Fruit fly (Drosophila melanogaster): Measurements from ENCODE around the gene CG5984.

Gene CG5984

dm6 chr3R:27245401-27245757, 2.4 kb downstream of the CG5984 start:
- no peak for TF ChIP-seq h (optimal IDR thresholded peaks at IDR 0.05)
- no peak for TF ChIP-seq Sin3A (optimal IDR thresholded peaks at IDR 0.05)
- TF ChIP-seq ttk (optimal IDR thresholded peaks at IDR 0.05): no peak
- no peak for TF ChIP-seq psq (optimal IDR thresholded peaks at IDR 0.05)
- TF ChIP-seq Myc (optimal IDR thresholded peaks at IDR 0.05): no peak
- TF ChIP-seq insv (optimal IDR thresholded peaks at IDR 0.05): no peak

dm6 chr3R:27244742-27245400, 2.9 kb downstream of the CG5984 start, which contains the start of gene CG18766:
Gene CG18766, minus strand, starts transcription at chr3R:27245249.
- TF ChIP-seq insv (optimal IDR thresholded peaks at IDR 0.05) (no peak), psq (optimal IDR thresholded peaks at IDR 0.05) (no peak), ttk (optimal IDR thresholded peaks at IDR 0.05) (no peak), h (optimal IDR thresholded peaks at IDR 0.05) (no peak), Sin3A (optimal IDR thresholded peaks at IDR 0.05) (no peak), Myc (optimal IDR thresholded peaks at IDR 0.05) (no peak)

- TF ChIP-seq h (optimal IDR thresholded peaks at IDR 0.05) (no peak), insv (optimal IDR thresholded peaks at IDR 0.05) (no peak), Sin3A (optimal IDR thresholded peaks at IDR 0.05) (no peak)
These were observed 3.4 kb downstream of the CG5984 start for dm6 chr3R:27244412-27244741.

- TF ChIP-seq ttk (optimal IDR thresholded peaks at IDR 0.05): no peak
- TF ChIP-seq Sin3A (optimal IDR thresholded peaks at IDR 0.05): no peak
- TF ChIP-seq insv (optimal IDR thresholded peaks at IDR 0.05): no peak
- no peak for TF ChIP-seq psq (optimal IDR thresholded peaks at IDR 0.05)
- no peak for TF ChIP-seq h (optimal IDR thresholded peaks at IDR 0.05)
- TF ChIP-seq Myc (optimal IDR thresholded peaks at IDR 0.05): no peak
These were observed 6.8 kb downstream of the CG5984 start, which contains the start of gene CG17991 for dm6 chr3R:27240967-27241366. Gene CG17991, plus strand, starts transcription at chr3R:27241267.

- TF ChIP-seq ttk (optimal IDR thresholded peaks at IDR 0.05) (no peak), psq (optimal IDR thresholded peaks at IDR 0.05) (no peak), insv (optimal IDR thresholded peaks at IDR 0.05) (no peak), h (optimal IDR thresholded peaks at IDR 0.05) (no peak), Sin3A (optimal IDR thresholded peaks at IDR 0.05) (no peak), Myc (optimal IDR thresholded peaks at IDR 0.05) (no peak)
These were observed 9.1 kb downstream of the CG5984 start, which contains the start of the genes CG31064 and PolA2 for dm6 chr3R:27238438-27239301. Gene CG31064, minus strand, starts transcription at chr3R:27239085. Gene PolA2, plus strand, starts transcription at chr3R:27239163.

- TF ChIP-seq psq (optimal IDR thresholded peaks at IDR 0.05): no peak
- TF ChIP-seq Sin3A (optimal IDR thresholded peaks at IDR 0.05): no peak
- TF ChIP-seq Myc (optimal IDR thresholded peaks at IDR 0.05): no peak
- no peak for TF ChIP-seq ttk (optimal IDR thresholded peaks at IDR 0.05)
- no peak for TF ChIP-seq insv (optimal IDR thresholded peaks at IDR 0.05)
- TF ChIP-seq h (optimal IDR thresholded peaks at IDR 0.05): no peak
These were observed 9.8 kb downstream of the CG5984 start for dm6 chr3R:27237980-27238379.

- TF ChIP-seq h (optimal IDR thresholded peaks at IDR 0.05): no peak
- no peak for TF ChIP-seq ttk (optimal IDR thresholded peaks at IDR 0.05)
- no peak for TF ChIP-seq insv (optimal IDR thresholded peaks at IDR 0.05)
- no peak for TF ChIP-seq Myc (optimal IDR thresholded peaks at IDR 0.05)
- TF ChIP-seq Sin3A (optimal IDR thresholded peaks at IDR 0.05): no peak
- no peak for TF ChIP-seq psq (optimal IDR thresholded peaks at IDR 0.05)
These were observed 14.4 kb downstream of the CG5984 start, which contains the start of gene CG31068 for dm6 chr3R:27233398-27233797. Gene CG31068, plus strand, starts transcription at chr3R:27233698.

dm6 chr3R:27229368-27229767, 18.4 kb downstream of the CG5984 start, which contains the start of gene CG42814:
Gene CG42814, minus strand, starts transcription at chr3R:27229468.
- TF ChIP-seq insv (optimal IDR thresholded peaks at IDR 0.05) (no peak), Sin3A (optimal IDR thresholded peaks at IDR 0.05) (no peak), psq (optimal IDR thresholded peaks at IDR 0.05) (no peak), ttk (optimal IDR thresholded peaks at IDR 0.05) (no peak), Myc (optimal IDR thresholded peaks at IDR 0.05) (no peak), h (optimal IDR thresholded peaks at IDR 0.05) (no peak)

dm6 chr3R:27228342-27228741, 19.4 kb downstream of the CG5984 start, which contains the start of gene CG42813:
Gene CG42813, minus strand, starts transcription at chr3R:27228561.
- no peak for TF ChIP-seq insv (optimal IDR thresholded peaks at IDR 0.05)
- TF ChIP-seq ttk (optimal IDR thresholded peaks at IDR 0.05): no peak
- TF ChIP-seq psq (optimal IDR thresholded peaks at IDR 0.05): no peak
- TF ChIP-seq Sin3A (optimal IDR thresholded peaks at IDR 0.05): no peak
- no peak for TF ChIP-seq h (optimal IDR thresholded peaks at IDR 0.05)
- no peak for TF ChIP-seq Myc (optimal IDR thresholded peaks at IDR 0.05)

dm6 chr3R:27226080-27226648, 21.6 kb downstream of the CG5984 start:
- TF ChIP-seq Myc (optimal IDR thresholded peaks at IDR 0.05) (no peak), h (optimal IDR thresholded peaks at IDR 0.05) (no peak), Sin3A (optimal IDR thresholded peaks at IDR 0.05) (no peak), ttk (optimal IDR thresholded peaks at IDR 0.05) (no peak), psq (optimal IDR thresholded peaks at IDR 0.05) (no peak), insv (optimal IDR thresholded peaks at IDR 0.05) (no peak)

- TF ChIP-seq h (optimal IDR thresholded peaks at IDR 0.05) (no peak), ttk (optimal IDR thresholded peaks at IDR 0.05) (no peak), Myc (optimal IDR thresholded peaks at IDR 0.05) (no peak), Sin3A (optimal IDR thresholded peaks at IDR 0.05) (no peak), psq (optimal IDR thresholded peaks at IDR 0.05) (no peak), insv (optimal IDR thresholded peaks at IDR 0.05) (no peak)
These were observed 22.3 kb downstream of the CG5984 start for dm6 chr3R:27225490-27225889.

dm6 chr3R:27224727-27225126, 23.1 kb downstream of the CG5984 start:
- TF ChIP-seq h (optimal IDR thresholded peaks at IDR 0.05) (no peak), psq (optimal IDR thresholded peaks at IDR 0.05) (no peak), Myc (optimal IDR thresholded peaks at IDR 0.05) (no peak), Sin3A (optimal IDR thresholded peaks at IDR 0.05) (no peak), insv (optimal IDR thresholded peaks at IDR 0.05) (no peak), ttk (optimal IDR thresholded peaks at IDR 0.05) (no peak)

Data from Kc167 (cell line).